Worm (Caenorhabditis elegans) whole organism, mixed stage, embryonic: Measurements from ENCODE around the gene pek-1.
"Not testable (repeated sequence)": the region's sequence is repeated elsewhere in the genome, so short reads cannot be mapped to it uniquely, and the experiment has no call there.

Experiments
- M03D4.4 ChIP-seq: sonication (generic microtip); optimal IDR thresholded peaks from 2 replicates; lab custom pipeline; 2017; ENCODE audit warnings: mild to moderate bottlenecking, missing genetic modification characterization, missing compliant biosample characterization
- bed-3 ChIP-seq: fragments of 200-800 bp; sonication (Bioruptor generic); optimal IDR thresholded peaks from 3 replicates; lab custom pipeline; 2018; ENCODE audit warnings: mild to moderate bottlenecking, missing genetic modification characterization, moderate library complexity, missing compliant biosample characterization
- blmp-1 ChIP-seq: fragments of 150-350 bp; optimal IDR thresholded peaks from 2 replicates; lab custom pipeline; 2014; ENCODE audit warnings: missing biosample characterization, missing genetic modification characterization
- ceh-39 ChIP-seq: fragments of 150-350 bp; optimal IDR thresholded peaks from 2 replicates; lab custom pipeline; 2014; ENCODE audit warnings: missing biosample characterization, missing genetic modification characterization
- ceh-43 ChIP-seq: fragments of 200-800 bp; sonication (Bioruptor generic); optimal IDR thresholded peaks from 2 replicates; lab custom pipeline; 2018; ENCODE audit warnings: mild to moderate bottlenecking, missing genetic modification characterization, moderate library complexity, missing compliant biosample characterization
- ceh-83 ChIP-seq: fragments of 200-800 bp; sonication (Bioruptor generic); optimal IDR thresholded peaks from 2 replicates; lab custom pipeline; 2018; ENCODE audit warnings: mild to moderate bottlenecking, missing genetic modification characterization, missing compliant biosample characterization
- ces-1 ChIP-seq: fragments of 150-350 bp; optimal IDR thresholded peaks from 2 replicates; lab custom pipeline; 2014; ENCODE audit warnings: missing biosample characterization, missing genetic modification reagents, missing genetic modification characterization
- elt-1 ChIP-seq: sonication (generic microtip); optimal IDR thresholded peaks from 2 replicates; lab custom pipeline; 2017; ENCODE audit warnings: missing genetic modification characterization, mild to moderate bottlenecking, missing compliant biosample characterization, antibody characterized with exemption, moderate library complexity, borderline replicate concordance; ENCODE audit not compliant: insufficient read depth
- elt-3 ChIP-seq: fragments of 150-350 bp; optimal IDR thresholded peaks from 2 replicates; lab custom pipeline; 2014; ENCODE audit warnings: missing biosample characterization, missing genetic modification characterization
- flh-1 ChIP-seq: fragments of 200-800 bp; sonication (Bioruptor generic); optimal IDR thresholded peaks from 2 replicates; lab custom pipeline; 2018; ENCODE audit warnings: mild to moderate bottlenecking, missing genetic modification characterization, moderate library complexity, missing compliant biosample characterization
- ham-2 ChIP-seq: fragments of 200-800 bp; sonication (Bioruptor generic); optimal IDR thresholded peaks from 2 replicates; lab custom pipeline; 2018; ENCODE audit warnings: mild to moderate bottlenecking, missing genetic modification characterization, missing compliant biosample characterization
- hlh-1 ChIP-seq: fragments of 150-350 bp; optimal IDR thresholded peaks from 2 replicates; lab custom pipeline; 2014; ENCODE audit warnings: missing biosample characterization, missing genetic modification reagents, missing genetic modification characterization
- lin-13 ChIP-seq: fragments of 150-350 bp; optimal IDR thresholded peaks from 2 replicates; lab custom pipeline; 2014; ENCODE audit warnings: missing biosample characterization, missing genetic modification characterization
- lin-32 ChIP-seq: fragments of 200-800 bp; sonication (Bioruptor generic); optimal IDR thresholded peaks from 2 replicates; lab custom pipeline; 2018; ENCODE audit warnings: mild to moderate bottlenecking, missing genetic modification characterization, missing compliant biosample characterization
- lsy-2 ChIP-seq: fragments of 150-350 bp; optimal IDR thresholded peaks from 2 replicates; lab custom pipeline; 2014; ENCODE audit warnings: missing biosample characterization, missing genetic modification characterization
- mab-5 ChIP-seq: fragments of 150-350 bp; optimal IDR thresholded peaks from 2 replicates; lab custom pipeline; 2014; ENCODE audit warnings: missing biosample characterization, missing genetic modification characterization
- mep-1 ChIP-seq: fragments of 150-350 bp; optimal IDR thresholded peaks from 2 replicates; lab custom pipeline; 2017; ENCODE audit warnings: missing biosample characterization, missing genetic modification reagents, missing genetic modification characterization, inconsistent platforms
- nhr-12 ChIP-seq: fragments of 150-350 bp; optimal IDR thresholded peaks from 2 replicates; lab custom pipeline; 2014; ENCODE audit warnings: missing biosample characterization, missing genetic modification characterization
- nhr-2 ChIP-seq: fragments of 150-350 bp; optimal IDR thresholded peaks from 2 replicates; lab custom pipeline; 2014; ENCODE audit warnings: missing biosample characterization, missing genetic modification characterization
- nhr-237 ChIP-seq: fragments of 150-350 bp; optimal IDR thresholded peaks from 2 replicates; lab custom pipeline; 2014; ENCODE audit warnings: missing biosample characterization, missing genetic modification characterization
- nhr-76 ChIP-seq: sonication (generic microtip); optimal IDR thresholded peaks from 2 replicates; lab custom pipeline; 2017; ENCODE audit warnings: missing biosample characterization, missing genetic modification characterization
- pha-4 ChIP-seq: fragments of 150-350 bp; optimal IDR thresholded peaks from 2 replicates; lab custom pipeline; 2018; ENCODE audit warnings: missing biosample characterization, missing genetic modification reagents, missing genetic modification characterization
- sem-2 ChIP-seq: fragments of 200-800 bp; sonication (Bioruptor generic); optimal IDR thresholded peaks from 2 replicates; lab custom pipeline; 2018; ENCODE audit warnings: mild to moderate bottlenecking, missing genetic modification characterization, missing compliant biosample characterization
- snpc-4 ChIP-seq: fragments of 150-350 bp; optimal IDR thresholded peaks from 2 replicates; lab custom pipeline; 2014; ENCODE audit warnings: missing biosample characterization, missing genetic modification characterization
- sptf-1 ChIP-seq: sonication (generic microtip); optimal IDR thresholded peaks from 2 replicates; lab custom pipeline; 2017; ENCODE audit warnings: mild to moderate bottlenecking, missing genetic modification characterization, moderate library complexity, missing compliant biosample characterization
- tbx-8 ChIP-seq: fragments of 200-800 bp; sonication (Bioruptor generic); optimal IDR thresholded peaks from 2 replicates; lab custom pipeline; 2018; ENCODE audit warnings: mild to moderate bottlenecking, missing genetic modification characterization, moderate library complexity, missing compliant biosample characterization
- unc-39 ChIP-seq: fragments of 150-350 bp; optimal IDR thresholded peaks from 2 replicates; lab custom pipeline; 2014; ENCODE audit warnings: missing biosample characterization, missing genetic modification characterization
- unc-62 ChIP-seq: fragments of 150-350 bp; optimal IDR thresholded peaks from 2 replicates; lab custom pipeline; 2014; ENCODE audit warnings: missing biosample characterization, missing genetic modification reagents, missing genetic modification characterization
- zip-8 ChIP-seq: fragments of 150-350 bp; optimal IDR thresholded peaks from 2 replicates; lab custom pipeline; 2014; ENCODE audit warnings: missing biosample characterization, missing genetic modification characterization
- ztf-11 ChIP-seq: fragments of 150-350 bp; optimal IDR thresholded peaks from 2 replicates; lab custom pipeline; 2014; ENCODE audit warnings: missing biosample characterization, missing genetic modification characterization

Gene pek-1

DNA sequence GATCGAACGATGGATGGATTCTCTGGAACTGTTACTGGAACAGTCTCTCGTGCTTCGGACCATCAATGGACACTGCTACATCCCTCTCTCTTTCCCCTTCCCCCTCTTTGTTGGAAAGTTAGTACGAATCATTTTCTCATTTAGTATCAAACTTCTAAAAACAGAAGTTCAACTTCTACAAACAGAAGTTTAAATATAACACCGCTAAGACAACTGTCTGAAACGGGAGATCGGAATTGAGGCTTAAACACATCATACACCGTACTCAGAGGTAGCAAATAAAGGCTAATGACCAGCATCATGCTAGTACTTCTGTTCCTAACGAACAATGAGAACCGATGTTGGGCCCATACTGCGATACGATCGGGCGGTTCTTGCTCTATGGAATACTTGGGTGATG is 25.1 kb upstream of the pek-1 start, which contains the start of gene F46C3.7:
F46C3.7 (plus strand) TSS at position 301 of the 400 bp plus-strand sequence.
- TF ChIP-seq mab-5 (tag; lab: Kevin White, UChicago); ceh-43 (GFP tag; lab: Kevin White, UChicago); ceh-39 (tag; lab: Kevin White, UChicago): not testable (repeated sequence)
- TF ChIP-seq, all 35 proteins: peak for 0; not testable (repeated sequence) for 35

DNA sequence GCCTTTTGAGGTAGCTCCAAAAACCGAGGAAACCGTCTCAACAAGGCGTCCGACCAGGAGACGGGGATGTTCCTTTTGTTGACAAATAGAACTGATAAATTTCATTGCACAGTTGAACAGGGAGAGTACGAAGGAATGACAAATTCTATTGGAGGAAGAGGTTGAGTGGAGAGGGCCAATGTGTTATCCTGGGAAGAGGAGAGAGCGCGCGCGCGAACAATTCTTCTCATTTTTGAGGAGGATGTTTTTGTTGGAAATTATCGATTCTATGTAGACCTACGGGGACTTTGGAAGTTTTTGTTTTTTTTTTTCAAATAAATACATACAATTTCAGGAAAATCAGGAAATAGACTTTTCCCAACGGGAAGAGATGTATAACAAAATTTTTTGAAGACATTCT is 23.0 kb upstream of the pek-1 start:
- TF ChIP-seq blmp-1 (tag; lab: Kevin White, UChicago), result no peak
- TF ChIP-seq tbx-8 (GFP tag; lab: Kevin White, UChicago), result no peak
- no peak for TF ChIP-seq ceh-43 (GFP tag; lab: Kevin White, UChicago)
- TF ChIP-seq snpc-4 (tag; lab: Kevin White, UChicago), result no peak
- TF ChIP-seq hlh-1, result no peak
- no peak for TF ChIP-seq ztf-11 (tag; lab: Kevin White, UChicago)
- no peak for TF ChIP-seq ham-2 (GFP tag; lab: Kevin White, UChicago)

DNA sequence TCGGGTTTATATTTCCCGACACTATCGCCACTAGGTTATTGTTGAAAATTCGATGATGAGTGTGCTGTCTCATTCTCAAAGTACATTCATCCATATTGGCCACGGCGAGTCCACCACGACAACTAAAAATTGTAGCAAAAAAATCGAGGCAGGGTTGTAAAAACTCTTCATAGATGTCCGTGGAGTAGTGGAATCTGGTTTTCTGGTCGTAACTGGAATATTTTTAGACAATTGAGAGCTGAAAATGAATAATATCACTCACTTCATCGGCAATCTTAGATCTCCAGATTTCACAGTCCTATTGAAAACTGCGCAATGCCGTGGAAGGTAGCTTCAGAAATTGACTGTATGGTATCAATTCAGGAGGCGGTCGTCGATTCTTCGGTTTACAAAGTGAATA is 20.8 kb upstream of the pek-1 start:
- TF ChIP-seq elt-3 (tag; lab: Kevin White, UChicago) (no peak), ces-1 (GFP tag; lab: Kevin White, UChicago) (no peak), ceh-83 (no peak), ceh-43 (GFP tag; lab: Kevin White, UChicago) (no peak), blmp-1 (tag; lab: Kevin White, UChicago) (no peak), unc-62 (GFP tag; lab: Kevin White, UChicago) (no peak), hlh-1 (no peak), tbx-8 (GFP tag; lab: Kevin White, UChicago) (no peak)
- TF ChIP-seq, all 35 proteins: peak for 0

ce11 chrX:11433488-11433887 is 18.8 kb upstream of the pek-1 start, which contains the start of gene hum-4:
Gene hum-4, minus strand, starts transcription at chrX:11433588.
- TF ChIP-seq ceh-39 (tag; lab: Kevin White, UChicago) (no peak), lsy-2 (tag; lab: Kevin White, UChicago) (no peak), hlh-1 (no peak), sptf-1 (tag; lab: Kevin White, UChicago) (no peak), pha-4 (tag; lab: Kevin White, UChicago) (no peak), nhr-237 (tag; lab: Kevin White, UChicago) (no peak), ham-2 (GFP tag; lab: Kevin White, UChicago) (no peak), sem-2 (GFP tag; lab: Kevin White, UChicago) (no peak), ces-1 (GFP tag; lab: Kevin White, UChicago) (no peak), snpc-4 (tag; lab: Kevin White, UChicago) (no peak), lin-13 (no peak), nhr-12 (tag; lab: Kevin White, UChicago) (no peak), zip-8 (tag; lab: Kevin White, UChicago) (no peak), bed-3 (GFP tag; lab: Kevin White, UChicago) (no peak)

DNA sequence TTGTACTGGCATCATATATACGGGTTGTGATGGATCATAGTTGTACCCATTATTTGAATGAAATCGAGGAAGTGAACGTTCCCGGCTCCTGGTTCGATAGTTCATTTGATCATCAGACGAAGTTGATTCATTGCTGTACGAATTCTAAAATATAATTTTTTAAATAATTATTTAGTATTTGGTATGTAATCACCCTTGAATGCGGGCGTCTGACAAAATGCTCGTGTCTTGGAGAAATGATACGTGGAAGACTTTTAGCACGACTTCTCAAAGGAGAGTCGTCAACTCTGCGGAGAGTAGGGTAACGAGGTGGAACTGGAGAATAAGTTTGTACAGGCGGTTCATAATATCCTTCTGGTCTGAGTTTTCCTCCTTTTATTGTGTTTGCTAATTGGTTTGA is 12.9 kb upstream of the pek-1 start:
- no peak for TF ChIP-seq ceh-43 (GFP tag; lab: Kevin White, UChicago)
- TF ChIP-seq, all 35 proteins: peak for 0

- TF ChIP-seq ham-2 (GFP tag; lab: Kevin White, UChicago) (no peak), elt-1 (no peak), unc-62 (GFP tag; lab: Kevin White, UChicago) (no peak), flh-1 (GFP tag; lab: Kevin White, UChicago) (no peak), snpc-4 (tag; lab: Kevin White, UChicago) (no peak), hlh-1 (no peak), lsy-2 (tag; lab: Kevin White, UChicago) (no peak), ces-1 (GFP tag; lab: Kevin White, UChicago) (no peak), nhr-2 (tag; lab: Kevin White, UChicago) (no peak), blmp-1 (tag; lab: Kevin White, UChicago) (no peak), sem-2 (GFP tag; lab: Kevin White, UChicago) (no peak), mep-1 (no peak), bed-3 (GFP tag; lab: Kevin White, UChicago) (no peak), ceh-83 (no peak), pha-4 (tag; lab: Kevin White, UChicago) (no peak), lin-32 (GFP tag; lab: Kevin White, UChicago) (no peak), nhr-76 (tag; lab: Kevin White, UChicago) (no peak), unc-39 (tag; lab: Kevin White, UChicago) (no peak), M03D4.4 (tag; lab: Kevin White, UChicago) (no peak), mab-5 (tag; lab: Kevin White, UChicago) (no peak)
- TF ChIP-seq, all 35 proteins: peak for 0
Measured at ce11 chrX:11426647-11427046, 12.0 kb upstream of the pek-1 start.
